Worm (Caenorhabditis elegans): ENCODE data around the gene B0252.5.

B0252.5 gene

ce11 chrII:6898017-6898779, 20.5 kb downstream of the B0252.5 start, which contains the start of gene hrpl-1 (continued):
- TF ChIP-seq pqm-1 (tag; optimal IDR thresholded peaks at IDR 0.05): no peak
- TF ChIP-seq eyg-1 (tag; optimal IDR thresholded peaks at IDR 0.05): no peak
- TF ChIP-seq hlh-6 (tag; optimal IDR thresholded peaks at IDR 0.05): no peak
- no peak; the same call in 1 of the 2 replicates for TF ChIP-seq sox-2 (GFP tag; IDR thresholded peaks at IDR 0.05)
- TF ChIP-seq pax-1 (tag; optimal IDR thresholded peaks at IDR 0.05): no peak
- TF ChIP-seq sox-4 (tag; optimal IDR thresholded peaks at IDR 0.05): peak; percentile 45
- 0 out of 2 replicates have a peak, but pooled peaks have one; percentile 60 for TF ChIP-seq ceh-45 (GFP tag; IDR thresholded peaks at IDR 0.05)
- TF ChIP-seq pag-3 (tag; optimal IDR thresholded peaks at IDR 0.05; ENCODE audit: borderline replicate concordance): no peak
- no peak for TF ChIP-seq ceh-9 (tag; optimal IDR thresholded peaks at IDR 0.05)
- no peak for TF ChIP-seq nfya-1 (tag; optimal IDR thresholded peaks at IDR 0.05)
- no peak for TF ChIP-seq mec-3 (tag; optimal IDR thresholded peaks at IDR 0.05; ENCODE audit: borderline replicate concordance)
- TF ChIP-seq hlh-8 (tag; optimal IDR thresholded peaks at IDR 0.05): no peak
- TF ChIP-seq nhr-232 (tag; optimal IDR thresholded peaks at IDR 0.05): peak; percentile 30
- no peak for TF ChIP-seq nhr-11 (tag; optimal IDR thresholded peaks at IDR 0.05)
- no peak for TF ChIP-seq madf-2 (tag; optimal IDR thresholded peaks at IDR 0.05)
- no peak for TF ChIP-seq ceh-6 (GFP tag; optimal IDR thresholded peaks at IDR 0.05)
- peak; percentile 9 for TF ChIP-seq elt-2 (tag; optimal IDR thresholded peaks at IDR 0.05)
- TF ChIP-seq ceh-24 (tag; optimal IDR thresholded peaks at IDR 0.05): no peak
- no peak for TF ChIP-seq gmeb-2 (tag; optimal IDR thresholded peaks at IDR 0.05)
- TF ChIP-seq zip-5 (tag; optimal IDR thresholded peaks at IDR 0.05): no peak
- peak; percentile 43 for TF ChIP-seq che-1 (tag; optimal IDR thresholded peaks at IDR 0.05)
- no peak for TF ChIP-seq ceh-2 (tag; optimal IDR thresholded peaks at IDR 0.05)

ce11 chrII:6897507-6897906, 21.2 kb downstream of the B0252.5 start, which contains the start of gene C44B7.11:
TSS of gene C44B7.11 (minus strand) at chrII:6897540.
- TF ChIP-seq ceh-18 (tag; optimal IDR thresholded peaks at IDR 0.05): no peak
- no peak for TF ChIP-seq ztf-16 (tag; optimal IDR thresholded peaks at IDR 0.05)
- no peak for TF ChIP-seq unc-42 (tag; optimal IDR thresholded peaks at IDR 0.05)
- TF ChIP-seq eyg-1 (tag; optimal IDR thresholded peaks at IDR 0.05): no peak
- TF ChIP-seq nhr-232 (tag; optimal IDR thresholded peaks at IDR 0.05): no peak
- TF ChIP-seq gmeb-2 (tag; optimal IDR thresholded peaks at IDR 0.05): no peak
- no peak for TF ChIP-seq npax-4 (tag; optimal IDR thresholded peaks at IDR 0.05)
- no peak for TF ChIP-seq fax-1 (tag; optimal IDR thresholded peaks at IDR 0.05)
- TF ChIP-seq pha-4 (tag; optimal IDR thresholded peaks at IDR 0.05): no peak
- TF ChIP-seq madf-2 (tag; optimal IDR thresholded peaks at IDR 0.05): no peak
- no peak for TF ChIP-seq sox-2 (GFP tag; IDR thresholded peaks at IDR 0.05)
- TF ChIP-seq pat-9 (tag; optimal IDR thresholded peaks at IDR 0.05): no peak

- TF ChIP-seq tbx-2 (tag; optimal IDR thresholded peaks at IDR 0.05): no peak
- TF ChIP-seq pax-1 (tag; optimal IDR thresholded peaks at IDR 0.05): no peak
- TF ChIP-seq elt-4 (tag; optimal IDR thresholded peaks at IDR 0.05): no peak
- TF ChIP-seq K09A11.1 (tag; optimal IDR thresholded peaks at IDR 0.05; ENCODE audit: insufficient read depth): no peak
- no peak for TF ChIP-seq unc-86 (tag; optimal IDR thresholded peaks at IDR 0.05)
These were observed 25.0 kb downstream of the B0252.5 start, which contains the start of gene adal-1 for ce11 chrII:6893589-6894245. TSS of gene adal-1 (minus strand) at chrII:6893639.

ce11 chrII:6891838-6892237, 26.8 kb downstream of the B0252.5 start:
- TF ChIP-seq unc-55 (GFP tag; optimal IDR thresholded peaks at IDR 0.05) (peak; percentile 26), pat-9 (tag; optimal IDR thresholded peaks at IDR 0.05) (no peak)

All from whole organism, late embryonic.